Worm (Caenorhabditis elegans) whole organism, early embryonic: ENCODE data around the gene str-240.

Experiments
- B0310.2 ChIP-seq: sonication (generic microtip); optimal IDR thresholded peaks from 2 replicates; lab custom pipeline; 2016; ENCODE audit warnings: mild to moderate bottlenecking, missing genetic modification characterization, missing compliant biosample characterization
- ama-1 ChIP-seq: fragments of 150-350 bp; optimal IDR thresholded peaks from 2 replicates; lab custom pipeline; 2014
- ceh-13 ChIP-seq: fragments of 200-800 bp; sonication (Bioruptor generic); optimal IDR thresholded peaks from 2 replicates; lab custom pipeline; 2018; ENCODE audit warnings: mild to moderate bottlenecking, missing genetic modification characterization, missing compliant biosample characterization
- flt-1 ChIP-seq: fragments of 200-800 bp; sonication (Bioruptor generic); IDR thresholded peaks from 2 replicates; pipeline ENCODE4 v1.3.6; 2022; ENCODE audit warnings: missing genetic modification characterization, missing compliant biosample characterization
- hmbx-1 ChIP-seq: sonication (generic microtip); optimal IDR thresholded peaks from 2 replicates; lab custom pipeline; 2016; ENCODE audit warnings: mild to moderate bottlenecking, missing genetic modification characterization, missing compliant biosample characterization
- tbx-37 ChIP-seq: fragments of 200-800 bp; sonication (Bioruptor generic); conservative IDR thresholded peaks from 2 replicates; pipeline ENCODE4 v1.3.6; 2022; ENCODE audit warnings: missing genetic modification reagents, missing genetic modification characterization, missing compliant biosample characterization

DNA sequence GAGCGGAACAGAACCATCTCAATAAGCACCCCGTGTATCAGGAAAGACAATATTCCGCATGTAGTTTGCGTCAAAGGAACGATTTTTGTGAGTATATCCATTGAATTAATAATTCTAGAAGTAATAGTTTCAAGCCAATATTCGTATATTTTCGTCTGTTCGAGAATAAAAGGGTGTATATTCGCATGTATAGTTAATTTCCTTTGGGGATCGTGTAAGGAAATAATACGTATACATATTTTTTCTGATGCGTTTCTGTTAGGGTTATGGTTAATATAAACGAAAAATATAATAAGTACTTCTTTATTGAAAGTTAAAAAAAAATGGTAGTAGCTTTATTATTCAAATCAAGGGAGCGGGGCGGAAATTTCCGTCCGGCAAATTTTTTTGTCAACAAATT is 6.2 kb upstream of the str-240 start, which contains the start of gene str-236:
- TF ChIP-seq hmbx-1 (tag; lab: Kevin White, UChicago) (no peak), B0310.2 (tag; lab: Kevin White, UChicago) (no peak), ama-1 (lab: Kevin White, UChicago) (no peak), tbx-37 (GFP tag; lab: Robert Waterston, UW) (no peak), flt-1 (GFP tag; lab: Robert Waterston, UW) (no peak), ceh-13 (GFP tag; lab: Kevin White, UChicago) (no peak)
